Worm (Caenorhabditis elegans): ENCODE data around the gene algn-2.

DNA sequence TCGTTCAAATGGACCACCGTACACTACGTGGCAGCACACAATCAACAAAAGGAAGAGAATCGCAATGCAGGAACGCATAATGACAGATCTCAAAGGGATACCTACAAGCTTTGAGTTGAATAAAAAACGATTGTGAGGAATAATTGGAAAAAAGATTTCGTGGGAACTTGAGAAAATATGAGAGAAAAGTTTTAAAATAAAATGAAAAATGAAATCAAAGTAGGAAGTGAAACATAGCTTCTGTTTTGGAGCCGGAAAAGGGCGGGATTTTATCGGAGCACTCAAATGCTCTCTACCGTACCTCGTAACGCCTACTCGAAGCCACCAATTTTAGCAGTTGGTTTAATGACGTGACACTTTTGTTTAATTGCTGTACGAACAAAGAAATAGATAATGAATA is 30.3 kb upstream of the algn-2 start, which contains the start of gene F09E5.14:
- no peak for TF ChIP-seq elt-2 (tag; optimal IDR thresholded peaks at IDR 0.05)
- TF ChIP-seq aly-2 (tag; optimal IDR thresholded peaks at IDR 0.05): no peak
